Worm (Caenorhabditis elegans): ENCODE data around the gene ztf-13.

ce11 chrX:3115134-3116032 is 13.4 kb upstream of the ztf-13 start:
- peak; percentile 46 for TF ChIP-seq nhr-77 (tag; optimal IDR thresholded peaks at IDR 0.05)
- no peak for TF ChIP-seq saeg-2 (GFP tag; IDR thresholded peaks at IDR 0.05)
- TF ChIP-seq gei-8 (GFP tag; optimal IDR thresholded peaks at IDR 0.05), result no peak
- peak; percentile 85 for TF ChIP-seq ama-1 (optimal IDR thresholded peaks at IDR 0.05)
- peak; percentile 64 for TF ChIP-seq hlh-30 (tag; optimal IDR thresholded peaks at IDR 0.05; ENCODE audit: insufficient read depth)
- peak; percentile 89 for TF ChIP-seq aha-1 (tag)
- no peak for TF ChIP-seq ztf-11 (tag; optimal IDR thresholded peaks at IDR 0.05)
- no peak for TF ChIP-seq snpc-4 (tag; optimal IDR thresholded peaks at IDR 0.05)
